Worm (Caenorhabditis elegans): Measurements from ENCODE around the gene R11H6.4.

R11H6.4 gene

ce11 chrV:14659595-14659994 lies 49.9 kb downstream of the R11H6.4 start:
- no peak for TF ChIP-seq unc-62 (GFP tag; optimal IDR thresholded peaks at IDR 0.05)
